Worm (Caenorhabditis elegans) whole organism, midembryonic: ENCODE measurements around the gene sqd-1.

ENCODE experiments used
- T22C8.4 ChIP-seq: fragments of 200-800 bp; sonication (Bioruptor generic); IDR thresholded peaks from 2 replicates; pipeline ENCODE4 v1.3.6; 2022; ENCODE audit warnings: missing genetic modification characterization, missing compliant biosample characterization
- cog-1 ChIP-seq: sonication (generic microtip); optimal IDR thresholded peaks from 2 replicates; lab custom pipeline; 2016; ENCODE audit warnings: missing genetic modification characterization, missing compliant biosample characterization
- flt-1 ChIP-seq: fragments of 200-800 bp; sonication (Bioruptor generic); IDR thresholded peaks from 2 replicates; pipeline ENCODE4 v1.3.6; 2022; ENCODE audit warnings: missing genetic modification characterization, missing compliant biosample characterization
- klf-2 ChIP-seq: fragments of 200-800 bp; sonication (Bioruptor generic); conservative IDR thresholded peaks from 2 replicates; pipeline ENCODE4 v1.3.6; 2022; ENCODE audit warnings: missing genetic modification reagents, missing genetic modification characterization, missing compliant biosample characterization
- med-1 ChIP-seq: sonication (generic microtip); optimal IDR thresholded peaks from 2 replicates; lab custom pipeline; 2017; ENCODE audit warnings: missing genetic modification characterization, mild to moderate bottlenecking, missing compliant biosample characterization, antibody characterized with exemption, missing genetic modification reagents; ENCODE audit not compliant: insufficient read depth
- ref-1 ChIP-seq: fragments of 200-800 bp; sonication (Bioruptor generic); conservative IDR thresholded peaks from 2 replicates; pipeline ENCODE4 v1.3.6; 2022; ENCODE audit warnings: missing genetic modification reagents, missing genetic modification characterization, missing compliant biosample characterization
- tab-1 ChIP-seq: fragments of 200-800 bp; sonication (Bioruptor generic); IDR thresholded peaks from 2 replicates; pipeline ENCODE4 v1.3.6; 2022; ENCODE audit warnings: missing genetic modification characterization, missing compliant biosample characterization
- ztf-29 ChIP-seq: fragments of 200-800 bp; sonication (Bioruptor generic); IDR thresholded peaks from 2 replicates; pipeline ENCODE4 v1.3.6; 2022; ENCODE audit warnings: missing genetic modification reagents, missing genetic modification characterization, missing compliant biosample characterization

- TF ChIP-seq flt-1 (no peak), tab-1 (no peak), ref-1 (GFP tag; lab: Robert Waterston, UW) (no peak), med-1 (GFP tag; lab: Kevin White, UChicago) (no peak), T22C8.4 (GFP tag; lab: Robert Waterston, UW) (no peak), klf-2 (GFP tag; lab: Robert Waterston, UW) (no peak), cog-1 (tag; lab: Kevin White, UChicago) (no peak), ztf-29 (GFP tag; lab: Robert Waterston, UW) (no peak)
These were observed 39.7 kb upstream of the sqd-1 start, which contains the start of gene ops-1 for ce11 chrIV:6284277-6284676.
